Fruit fly (Drosophila melanogaster) whole organism, embryonic: ENCODE data around the gene prtp.
A peak's percentile ranks its signal among the peaks of the same experiment; 100 is the strongest.

Experiments used
- Adf1 ChIP-seq: fragments of 200-800 bp; sonication (Bioruptor generic); IDR thresholded peaks from 2 replicates; pipeline ENCODE4 v1.3.6; 2022; ENCODE audit warnings: missing biosample characterization, missing genetic modification characterization
- Bgb ChIP-seq: fragments of 200-800 bp; sonication (Bioruptor generic); IDR thresholded peaks from 2 replicates; pipeline ENCODE4 v1.3.6; 2022; ENCODE audit warnings: missing biosample characterization, missing genetic modification characterization; ENCODE audit not compliant: partially characterized antibody
- CG11085 ChIP-seq: fragments of 200-800 bp; sonication (Bioruptor generic); IDR thresholded peaks from 2 replicates; pipeline ENCODE4 v1.3.6; 2022; ENCODE audit warnings: missing biosample characterization, missing genetic modification characterization
- CG11093 ChIP-seq: fragments of 200-800 bp; sonication (Bioruptor generic); IDR thresholded peaks from 3 replicates; pipeline ENCODE4 v1.3.6; 2022; ENCODE audit warnings: missing biosample characterization, missing genetic modification characterization
- CG11398 ChIP-seq: fragments of 200-800 bp; sonication (Bioruptor generic); optimal IDR thresholded peaks from 2 replicates; lab custom pipeline; 2016; ENCODE audit warnings: missing biosample characterization, missing genetic modification characterization
- CG12769 ChIP-seq: fragments of 200-800 bp; sonication (Bioruptor generic); optimal IDR thresholded peaks from 2 replicates; lab custom pipeline; 2019; ENCODE audit warnings: missing biosample characterization, mild to moderate bottlenecking, missing genetic modification characterization, moderate library complexity
- CG12942 ChIP-seq: fragments of 200-800 bp; sonication (Bioruptor generic); optimal IDR thresholded peaks from 3 replicates; lab custom pipeline; 2016; ENCODE audit warnings: missing biosample characterization, missing genetic modification characterization
- CG14050 ChIP-seq: fragments of 200-800 bp; sonication (Bioruptor generic); IDR thresholded peaks from 3 replicates; pipeline ENCODE4 v1.3.6; 2022; ENCODE audit warnings: missing biosample characterization, missing genetic modification characterization
- CG16813 ChIP-seq: fragments of 200-800 bp; sonication (Bioruptor generic); IDR thresholded peaks from 3 replicates; pipeline ENCODE4 v1.3.6; 2022; ENCODE audit warnings: missing biosample characterization, missing genetic modification characterization; ENCODE audit not compliant: partially characterized antibody
- CG16815 ChIP-seq: fragments of 200-800 bp; sonication (Bioruptor generic); optimal IDR thresholded peaks from 3 replicates; lab custom pipeline; 2017; ENCODE audit warnings: missing biosample characterization, mild to moderate bottlenecking, missing genetic modification characterization
- CG1832 ChIP-seq: fragments of 200-800 bp; sonication (Bioruptor generic); optimal IDR thresholded peaks from 2 replicates; lab custom pipeline; 2017; ENCODE audit warnings: missing biosample characterization, mild to moderate bottlenecking, missing genetic modification characterization, inconsistent platforms
- CG18599 ChIP-seq: fragments of 200-800 bp; sonication (Bioruptor generic); optimal IDR thresholded peaks from 3 replicates; lab custom pipeline; 2017; ENCODE audit warnings: missing biosample characterization, missing genetic modification characterization, mild to moderate bottlenecking, moderate library complexity, missing genetic modification reagents
- CG2116 ChIP-seq: fragments of 200-800 bp; sonication (Bioruptor generic); optimal IDR thresholded peaks from 3 replicates; lab custom pipeline; 2018; ENCODE audit warnings: missing biosample characterization, mild to moderate bottlenecking, missing genetic modification characterization
- CG3065 ChIP-seq: fragments of 200-800 bp; sonication (Bioruptor generic); optimal IDR thresholded peaks from 2 replicates; lab custom pipeline; 2016; ENCODE audit warnings: missing biosample characterization, missing genetic modification characterization
- CG31224 ChIP-seq: fragments of 200-800 bp; sonication (Bioruptor generic); IDR thresholded peaks from 2 replicates; pipeline ENCODE4 v1.3.6; 2022; ENCODE audit warnings: missing biosample characterization, missing genetic modification characterization
- CG31365 ChIP-seq: fragments of 200-800 bp; sonication (Bioruptor generic); optimal IDR thresholded peaks from 2 replicates; lab custom pipeline; 2018; ENCODE audit warnings: missing biosample characterization, mild to moderate bottlenecking, missing genetic modification characterization
- CG6689 ChIP-seq: fragments of 200-800 bp; sonication (Bioruptor generic); IDR thresholded peaks from 2 replicates; pipeline ENCODE4 v1.3.6; 2022; ENCODE audit warnings: missing biosample characterization, missing genetic modification characterization
- CG7372 ChIP-seq: fragments of 200-800 bp; sonication (Bioruptor generic); IDR thresholded peaks from 2 replicates; pipeline ENCODE4 v1.3.6; 2022; ENCODE audit warnings: missing biosample characterization, missing genetic modification characterization
- CG7963 ChIP-seq: fragments of 200-800 bp; sonication (Bioruptor generic); IDR thresholded peaks from 3 replicates; pipeline ENCODE4 v1.3.6; 2022; ENCODE audit warnings: missing biosample characterization, missing genetic modification characterization; ENCODE audit not compliant: partially characterized antibody
- CG9609 ChIP-seq: fragments of 200-800 bp; sonication (Bioruptor generic); optimal IDR thresholded peaks from 3 replicates; lab custom pipeline; 2016; ENCODE audit warnings: missing biosample characterization, missing genetic modification characterization
- CG9876 ChIP-seq: fragments of 200-800 bp; sonication (Bioruptor generic); optimal IDR thresholded peaks from 2 replicates; lab custom pipeline; 2016; ENCODE audit warnings: missing biosample characterization, missing genetic modification characterization
- CoRest ChIP-seq: fragments of 200-800 bp; sonication (Bioruptor generic); optimal IDR thresholded peaks from 3 replicates; lab custom pipeline; 2018; ENCODE audit warnings: missing biosample characterization, mild to moderate bottlenecking, missing genetic modification characterization, moderate library complexity
- Dad ChIP-seq: fragments of 200-800 bp; sonication (Bioruptor generic); optimal IDR thresholded peaks from 3 replicates; lab custom pipeline; 2016; ENCODE audit warnings: missing biosample characterization, missing genetic modification characterization
- Deaf1 ChIP-seq: fragments of 200-800 bp; optimal IDR thresholded peaks from 3 replicates; lab custom pipeline; 2019; ENCODE audit warnings: missing biosample characterization, mild to moderate bottlenecking, missing genetic modification characterization, moderate library complexity
- Dp ChIP-seq: fragments of 200-800 bp; sonication (Bioruptor generic); optimal IDR thresholded peaks from 2 replicates; lab custom pipeline; 2018; ENCODE audit warnings: missing biosample characterization, mild to moderate bottlenecking, missing genetic modification characterization, moderate library complexity
- Eip74EF ChIP-seq, 2 experiments: fragments of 200-800 bp in 1 of 2; fragments of >200 bp in 1 of 2; sonication (Bioruptor generic) in 1 of 2; optimal IDR thresholded peaks; 2 replicates each; lab custom pipeline; 2017 to 2019; ENCODE audit warnings: missing biosample characterization in 2 of 2, missing genetic modification characterization in 2 of 2, mild to moderate bottlenecking in 1 of 2, moderate library complexity in 1 of 2
- Hsf ChIP-seq: fragments of 200-800 bp; sonication (Bioruptor generic); optimal IDR thresholded peaks from 3 replicates; lab custom pipeline; 2016; ENCODE audit warnings: missing biosample characterization, missing genetic modification characterization
- Meics ChIP-seq: fragments of 200-800 bp; sonication (Bioruptor generic); optimal IDR thresholded peaks from 2 replicates; lab custom pipeline; 2017; ENCODE audit warnings: missing biosample characterization, mild to moderate bottlenecking, missing genetic modification characterization
- NFAT ChIP-seq: fragments of 200-800 bp; sonication (Bioruptor generic); IDR thresholded peaks from 2 replicates; pipeline ENCODE4 v1.3.6; 2022; ENCODE audit warnings: missing biosample characterization, missing genetic modification characterization
- NfI ChIP-seq: fragments of 200-800 bp; sonication (Bioruptor generic); optimal IDR thresholded peaks from 3 replicates; lab custom pipeline; 2018; ENCODE audit warnings: missing biosample characterization, mild to moderate bottlenecking, missing genetic modification characterization, moderate library complexity
- Rx ChIP-seq: fragments of 200-800 bp; sonication (Bioruptor generic); IDR thresholded peaks from 2 replicates; pipeline ENCODE4 v1.3.6; 2022; ENCODE audit warnings: missing biosample characterization, missing genetic modification characterization
- Sry-β ChIP-seq: fragments of 200-800 bp; sonication (Bioruptor generic); optimal IDR thresholded peaks from 2 replicates; lab custom pipeline; 2018; ENCODE audit warnings: missing biosample characterization, mild to moderate bottlenecking, missing genetic modification characterization, moderate library complexity
- bbx ChIP-seq: fragments of 200-800 bp; sonication (Bioruptor generic); IDR thresholded peaks from 2 replicates; pipeline ENCODE4 v1.3.6; 2022; ENCODE audit warnings: missing biosample characterization, missing genetic modification characterization; ENCODE audit not compliant: partially characterized antibody
- cas ChIP-seq: fragments of 200-800 bp; sonication (Bioruptor generic); IDR thresholded peaks from 2 replicates; pipeline ENCODE4 v1.3.6; 2022; ENCODE audit warnings: missing biosample characterization, missing genetic modification characterization
- chinmo ChIP-seq: fragments of 200-800 bp; sonication (Bioruptor generic); IDR thresholded peaks from 4 replicates; pipeline ENCODE4 v1.3.6; 2022; ENCODE audit warnings: missing biosample characterization, missing genetic modification characterization; ENCODE audit not compliant: partially characterized antibody
- croc ChIP-seq: fragments of 200-800 bp; sonication (Bioruptor generic); conservative IDR thresholded peaks from 3 replicates; pipeline ENCODE4 v1.3.6; 2022; ENCODE audit warnings: missing biosample characterization, missing genetic modification characterization
- cwo ChIP-seq: fragments of 200-800 bp; sonication (Bioruptor generic); optimal IDR thresholded peaks from 3 replicates; lab custom pipeline; 2017; ENCODE audit warnings: missing biosample characterization, missing genetic modification characterization, mild to moderate bottlenecking, moderate library complexity, missing genetic modification reagents
- ems ChIP-seq: fragments of 200-800 bp; sonication (Bioruptor generic); optimal IDR thresholded peaks from 3 replicates; lab custom pipeline; 2016; ENCODE audit warnings: missing biosample characterization, missing genetic modification characterization
- fd64A ChIP-seq: fragments of 200-800 bp; sonication (Bioruptor generic); optimal IDR thresholded peaks from 3 replicates; lab custom pipeline; 2018; ENCODE audit warnings: missing biosample characterization, mild to moderate bottlenecking, missing genetic modification characterization
- hth ChIP-seq: fragments of >200 bp; optimal IDR thresholded peaks from 2 replicates; lab custom pipeline; 2017; ENCODE audit warnings: inconsistent platforms
- inv ChIP-seq: fragments of 200-800 bp; sonication (Bioruptor generic); IDR thresholded peaks from 2 replicates; pipeline ENCODE4 v1.3.6; 2022; ENCODE audit warnings: missing biosample characterization, missing genetic modification characterization; ENCODE audit not compliant: partially characterized antibody
- kni ChIP-seq: fragments of 200-800 bp; sonication (Bioruptor generic); optimal IDR thresholded peaks from 3 replicates; lab custom pipeline; 2017; ENCODE audit warnings: mild to moderate bottlenecking, missing biosample characterization, missing genetic modification reagents, missing genetic modification characterization
- lilli ChIP-seq: fragments of 200-800 bp; sonication (Bioruptor generic); optimal IDR thresholded peaks from 3 replicates; lab custom pipeline; 2016; ENCODE audit warnings: missing biosample characterization, missing genetic modification characterization
- pum ChIP-seq: fragments of 200-800 bp; sonication (Bioruptor generic); optimal IDR thresholded peaks from 2 replicates; lab custom pipeline; 2016; ENCODE audit warnings: missing biosample characterization, missing genetic modification characterization
- shn ChIP-seq: fragments of 200-800 bp; sonication (Bioruptor generic); optimal IDR thresholded peaks from 3 replicates; lab custom pipeline; 2016; ENCODE audit warnings: missing biosample characterization, missing genetic modification characterization
- sima ChIP-seq: fragments of 200-800 bp; sonication (Bioruptor generic); optimal IDR thresholded peaks from 2 replicates; lab custom pipeline; 2016; ENCODE audit warnings: missing biosample characterization, missing genetic modification characterization

The prtp gene

dm6 chrX:11715263-11715659 lies 1.3 kb upstream of the prtp start, which contains the start of gene Amun (continued):
- TF ChIP-seq Dp: no peak
- TF ChIP-seq CG1832 (GFP tag; lab: Kevin White, UChicago): no peak
- no peak for TF ChIP-seq CG9876 (GFP tag; lab: Kevin White, UChicago)
- TF ChIP-seq ems: peak; percentile 34
- TF ChIP-seq Deaf1 (tag; lab: Kevin White, UChicago): no peak
- TF ChIP-seq shn (GFP tag; lab: Kevin White, UChicago): peak; percentile 43

- peak; percentile 89 for TF ChIP-seq CG18599 (GFP tag; lab: Kevin White, UChicago)
- TF ChIP-seq CG6689 (GFP tag; lab: Robert Waterston, UW): peak; percentile 84
- TF ChIP-seq hth (lab: Kevin White, UChicago): no peak
- peak; percentile 64 for TF ChIP-seq Rx (GFP tag; lab: Robert Waterston, UW)
- peak; percentile 55; the same call in 2 of the 3 replicates for TF ChIP-seq CG14050 (GFP tag; lab: Robert Waterston, UW)
- TF ChIP-seq cas (GFP tag; lab: Robert Waterston, UW): peak; percentile 48; the same call in 1 of the 2 replicates
- TF ChIP-seq Meics (GFP tag; lab: Kevin White, UChicago): peak; percentile 93
- TF ChIP-seq NFAT (GFP tag; lab: Robert Waterston, UW): peak; percentile 61
- TF ChIP-seq pum (GFP tag; lab: Kevin White, UChicago): peak; percentile 75
- peak; percentile 72 for TF ChIP-seq Dad (GFP tag; lab: Kevin White, UChicago)
- peak; percentile 32 for TF ChIP-seq CG31365 (tag; lab: Kevin White, UChicago)
- TF ChIP-seq CoRest (tag; lab: Kevin White, UChicago): peak; percentile 94
- no peak for TF ChIP-seq kni (GFP tag; lab: Kevin White, UChicago)
- peak; percentile 71 for TF ChIP-seq Adf1 (GFP tag; lab: Robert Waterston, UW)
- peak; percentile 83 for TF ChIP-seq lilli
- TF ChIP-seq fd64A (GFP tag; lab: Kevin White, UChicago): peak; percentile 72
- TF ChIP-seq CG16815: peak; percentile 86
- peak; percentile 53 for TF ChIP-seq CG11085 (GFP tag; lab: Robert Waterston, UW)
- peak; percentile 82 for TF ChIP-seq croc (GFP tag; lab: Robert Waterston, UW)
- TF ChIP-seq cwo (GFP tag; lab: Kevin White, UChicago): peak; percentile 75
- peak; percentile 79 for TF ChIP-seq CG12769 (tag; lab: Kevin White, UChicago)
- TF ChIP-seq CG7372 (GFP tag; lab: Robert Waterston, UW): peak; percentile 70
- peak; percentile 78 for TF ChIP-seq bbx
- peak; percentile 76; the same call in 2 of the 3 replicates for TF ChIP-seq CG11093 (GFP tag; lab: Robert Waterston, UW)
- TF ChIP-seq sima: peak; percentile 61
- TF ChIP-seq Hsf (GFP tag; lab: Kevin White, UChicago): peak; percentile 90
- 0 out of 2 replicates have a peak, but pooled peaks have one; percentile 28 for TF ChIP-seq inv (GFP tag; lab: Robert Waterston, UW)
- TF ChIP-seq CG11398 (GFP tag; lab: Kevin White, UChicago): peak; percentile 82
- peak in 1 of 2 experiments; percentile 81 for TF ChIP-seq Eip74EF (GFP tag; optimal IDR thresholded peaks at IDR 0.05; lab: Kevin White, UChicago)
- peak; percentile 50; the same call in 1 of the 4 replicates for TF ChIP-seq chinmo (GFP tag; lab: Robert Waterston, UW)
- TF ChIP-seq Bgb (GFP tag; lab: Robert Waterston, UW): peak; percentile 51
- peak; percentile 78 for TF ChIP-seq CG7963 (GFP tag; lab: Robert Waterston, UW)
- peak; percentile 80 for TF ChIP-seq NfI
- peak; percentile 84 for TF ChIP-seq shn (GFP tag; lab: Kevin White, UChicago)
- TF ChIP-seq CG31224 (GFP tag; lab: Robert Waterston, UW): peak; percentile 60
- TF ChIP-seq CG12942: peak; percentile 82
- TF ChIP-seq CG3065 (GFP tag; lab: Kevin White, UChicago): peak; percentile 40
- no peak for TF ChIP-seq CG2116 (GFP tag; lab: Kevin White, UChicago)
- TF ChIP-seq CG16813: peak; percentile 46; the same call in 2 of the 3 replicates
- TF ChIP-seq Sry-β (GFP tag; lab: Kevin White, UChicago): no peak
- TF ChIP-seq CG9609 (GFP tag; lab: Kevin White, UChicago): peak; percentile 84
Observed at dm6 chrX:11715937-11716730, 422 bp upstream of the prtp start.
